Worm (Caenorhabditis elegans): ENCODE data around the gene C54F6.12.

Gene C54F6.12

DNA sequence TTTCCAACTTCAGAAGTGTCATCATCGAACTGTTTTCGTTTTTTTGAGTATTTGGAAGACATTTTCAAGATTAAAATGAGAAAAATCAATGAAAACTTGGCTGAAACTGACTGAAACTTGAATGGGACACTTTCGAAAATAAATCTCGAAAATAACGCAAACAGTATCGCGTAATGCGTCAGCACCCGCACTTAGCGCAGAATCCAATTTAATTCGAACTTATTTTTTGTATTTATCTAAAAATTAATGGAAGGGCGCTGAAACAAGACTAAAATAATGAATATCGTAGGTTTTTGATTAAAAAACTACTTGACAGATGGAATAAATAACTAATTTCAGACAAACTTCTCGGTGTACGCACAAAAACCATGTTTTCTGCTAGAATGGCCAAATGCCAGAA lies 37.6 kb upstream of the C54F6.12 start, which contains the start of the genes snu-66 and ints-9:
snu-66 (minus strand) TSS at position 108 of the 400 bp plus-strand sequence.
ints-9 (plus strand) TSS at position 240 of the 400 bp plus-strand sequence.
- TF ChIP-seq lin-54 (GFP tag; optimal IDR thresholded peaks at IDR 0.05) (peak; percentile 48), F57C9.4 (tag; optimal IDR thresholded peaks at IDR 0.05) (no peak), nhr-27 (tag; optimal IDR thresholded peaks at IDR 0.05) (no peak), K12H6.12 (tag; optimal IDR thresholded peaks at IDR 0.05) (no peak), ZK185.1 (tag; optimal IDR thresholded peaks at IDR 0.05; ENCODE audit: poor library complexity, severe bottlenecking) (peak; percentile 46), ceh-27 (GFP tag; optimal IDR thresholded peaks at IDR 0.05) (no peak), lin-35 (GFP tag; optimal IDR thresholded peaks at IDR 0.05) (peak in 1 of 3 experiments; percentile 75), madf-10 (tag; optimal IDR thresholded peaks at IDR 0.05) (no peak), repo-1 (tag; optimal IDR thresholded peaks at IDR 0.05) (no peak), ztf-3 (GFP tag; optimal IDR thresholded peaks at IDR 0.05) (no peak), lag-1 (GFP tag; IDR thresholded peaks at IDR 0.05) (no peak), Y79H2A.3 (GFP tag; conservative IDR thresholded peaks at IDR 0.05) (no peak), dox-1 (GFP tag; IDR thresholded peaks at IDR 0.05) (0 out of 2 replicates have a peak, but pooled peaks have one; percentile 16), attf-3 (GFP tag; conservative IDR thresholded peaks at IDR 0.05) (no peak), ceh-40 (GFP tag; IDR thresholded peaks at IDR 0.05) (no peak), rec-8 (tag; optimal IDR thresholded peaks at IDR 0.05) (no peak), F39B2.1 (GFP tag; IDR thresholded peaks at IDR 0.05) (no peak), tbp1 (GFP tag; optimal IDR thresholded peaks at IDR 0.05) (peak; percentile 15), bed-1 (GFP tag; IDR thresholded peaks at IDR 0.05) (no peak), rcor-1 (GFP tag; IDR thresholded peaks at IDR 0.05) (no peak), C06A6.2 (GFP tag; conservative IDR thresholded peaks at IDR 0.05) (no peak), hrde-1 (tag; optimal IDR thresholded peaks at IDR 0.05; ENCODE audit: borderline replicate concordance) (no peak), tlf-1 (GFP tag; optimal IDR thresholded peaks at IDR 0.05) (no peak), sdz-38 (tag; optimal IDR thresholded peaks at IDR 0.05) (no peak), let-526 (GFP tag; IDR thresholded peaks at IDR 0.05) (no peak), F57A8.1 (GFP tag; optimal IDR thresholded peaks at IDR 0.05) (no peak), ets-4 (GFP tag; optimal IDR thresholded peaks at IDR 0.05) (no peak), Y53F4B.3 (GFP tag; IDR thresholded peaks at IDR 0.05) (no peak), nhr-120 (GFP tag; IDR thresholded peaks at IDR 0.05) (no peak), C17E4.6 (GFP tag; IDR thresholded peaks at IDR 0.05) (no peak), atf-7 (tag; optimal IDR thresholded peaks at IDR 0.05) (no peak), attf-5 (GFP tag; optimal IDR thresholded peaks at IDR 0.05) (peak; percentile 65), Y56A3A.18 (GFP tag; IDR thresholded peaks at IDR 0.05) (no peak), ztf-22 (GFP tag; optimal IDR thresholded peaks at IDR 0.05) (no peak), F37B4.10 (GFP tag; IDR thresholded peaks at IDR 0.05) (no peak), attf-6 (GFP tag; IDR thresholded peaks at IDR 0.05) (no peak), dpl-1 (GFP tag; optimal IDR thresholded peaks at IDR 0.05) (no peak), lsy-27 (tag; optimal IDR thresholded peaks at IDR 0.05; ENCODE audit: borderline replicate concordance, insufficient read depth) (no peak), chd-7 (tag; optimal IDR thresholded peaks at IDR 0.05) (no peak), rpc-1 (optimal IDR thresholded peaks at IDR 0.05) (no peak), rpc-1 (tag; optimal IDR thresholded peaks at IDR 0.05) (no peak), F23B12.7 (tag; optimal IDR thresholded peaks at IDR 0.05; ENCODE audit: insufficient read depth) (no peak), xnd-1 (tag; optimal IDR thresholded peaks at IDR 0.05) (no peak), zim-3 (tag; optimal IDR thresholded peaks at IDR 0.05) (no peak), cebp-1 (GFP tag; IDR thresholded peaks at IDR 0.05) (no peak), cebp-1 (tag; optimal IDR thresholded peaks at IDR 0.05) (peak; percentile 45), hsf-1 (GFP tag; IDR thresholded peaks at IDR 0.05) (peak; percentile 53), F33H1.4 (GFP tag; IDR thresholded peaks at IDR 0.05) (peak; percentile 40), madf-3 (GFP tag; IDR thresholded peaks at IDR 0.05) (no peak), hmg-1.2 (GFP tag; IDR thresholded peaks at IDR 0.05) (no peak)
